ENCODE assay signal across 5 worm cellular contexts in genomic region chrV:10578938-10579337, ce11.
A peak's percentile ranks its signal among the peaks of the same experiment; 100 is the strongest.
TF ChIP-seq lines count a peak whose summit lies in the region.

Gene erh-1, minus strand, starts transcription at chrV:10579141.
Gene lpd-9, plus strand, starts transcription at chrV:10579305.

TF ChIP-seq in whole organism, L1 larva, 84 proteins besides CTCF, POLR2A, EP300 and RAD21 (continues in another document):
- TF ChIP-seq fkh-8 (tag; optimal IDR thresholded peaks at IDR 0.05; lab: Kevin White, UChicago) (peak; percentile 55), sptf-1 (tag; optimal IDR thresholded peaks at IDR 0.05; lab: Kevin White, UChicago) (no peak), dsc-1 (tag; optimal IDR thresholded peaks at IDR 0.05; lab: Kevin White, UChicago) (peak; percentile 88), zag-1 (tag; optimal IDR thresholded peaks at IDR 0.05; lab: Kevin White, UChicago) (no peak), C34B4.2 (tag; optimal IDR thresholded peaks at IDR 0.05; lab: Kevin White, UChicago) (no peak), hpl-2 (GFP tag; optimal IDR thresholded peaks at IDR 0.05; lab: Kevin White, UChicago) (no peak), jun-1 (tag; optimal IDR thresholded peaks at IDR 0.05; lab: Kevin White, UChicago) (peak; percentile 53), lin-13 (GFP tag; optimal IDR thresholded peaks at IDR 0.05; lab: Kevin White, UChicago) (peak; percentile 17), xbp-1 (tag; optimal IDR thresholded peaks at IDR 0.05; lab: Kevin White, UChicago) (peak; percentile 85), blmp-1 (tag; optimal IDR thresholded peaks at IDR 0.05; lab: Kevin White, UChicago) (peak; percentile 67), egl-13 (tag; optimal IDR thresholded peaks at IDR 0.05; lab: Kevin White, UChicago) (peak; percentile 75), lin-15B (tag; optimal IDR thresholded peaks at IDR 0.05; lab: Kevin White, UChicago) (peak; percentile 52), ztf-4 (tag; optimal IDR thresholded peaks at IDR 0.05; lab: Kevin White, UChicago) (no peak), ceh-82 (tag; optimal IDR thresholded peaks at IDR 0.05; lab: Kevin White, UChicago) (peak; percentile 77 to 84 (median 79)), unc-62 (GFP tag; optimal IDR thresholded peaks at IDR 0.05; lab: Kevin White, UChicago) (no peak), aha-1 (tag; optimal IDR thresholded peaks at IDR 0.05; lab: Kevin White, UChicago) (peak; percentile 30), nhr-28 (tag; optimal IDR thresholded peaks at IDR 0.05; lab: Kevin White, UChicago) (no peak), alr-1 (tag; optimal IDR thresholded peaks at IDR 0.05; lab: Kevin White, UChicago; ENCODE audit: borderline replicate concordance) (no peak)

TF ChIP-seq in whole organism, L3 larva, 47 proteins besides CTCF, POLR2A, EP300 and RAD21 (continues in another document):
- TF ChIP-seq mdl-1 (tag; optimal IDR thresholded peaks at IDR 0.05; lab: Kevin White, UChicago) (no peak), ceh-28 (tag; optimal IDR thresholded peaks at IDR 0.05; lab: Kevin White, UChicago) (peak; percentile 41), ztf-4 (tag; optimal IDR thresholded peaks at IDR 0.05; lab: Kevin White, UChicago) (no peak), nhr-43 (tag; optimal IDR thresholded peaks at IDR 0.05; lab: Kevin White, UChicago; ENCODE audit: poor library complexity, severe bottlenecking) (peak; percentile 71), ceh-9 (tag; optimal IDR thresholded peaks at IDR 0.05; lab: Kevin White, UChicago) (no peak), elt-1 (tag; optimal IDR thresholded peaks at IDR 0.05; lab: Kevin White, UChicago) (no peak), nhr-11 (tag; optimal IDR thresholded peaks at IDR 0.05; lab: Kevin White, UChicago) (no peak), ztf-11 (tag; optimal IDR thresholded peaks at IDR 0.05; lab: Kevin White, UChicago) (no peak), aly-2 (tag; optimal IDR thresholded peaks at IDR 0.05; lab: Kevin White, UChicago) (no peak), daf-12 (tag; optimal IDR thresholded peaks at IDR 0.05; lab: Kevin White, UChicago) (no peak), lin-15B (tag; optimal IDR thresholded peaks at IDR 0.05; lab: Kevin White, UChicago) (peak; percentile 72), fkh-10 (GFP tag; optimal IDR thresholded peaks at IDR 0.05; lab: Kevin White, UChicago) (no peak), unc-62 (GFP tag; optimal IDR thresholded peaks at IDR 0.05; lab: Kevin White, UChicago) (no peak), R02D3.7 (tag; optimal IDR thresholded peaks at IDR 0.05; lab: Kevin White, UChicago) (peak; percentile 72), pqm-1 (tag; optimal IDR thresholded peaks at IDR 0.05; lab: Kevin White, UChicago) (peak; percentile 48), egl-5 (tag; optimal IDR thresholded peaks at IDR 0.05; lab: Kevin White, UChicago) (no peak), ceh-82 (tag; optimal IDR thresholded peaks at IDR 0.05; lab: Kevin White, UChicago) (no peak), egl-27 (tag; optimal IDR thresholded peaks at IDR 0.05; lab: Kevin White, UChicago) (no peak), mml-1 (tag; optimal IDR thresholded peaks at IDR 0.05; lab: Kevin White, UChicago) (no peak), jun-1 (tag; optimal IDR thresholded peaks at IDR 0.05; lab: Kevin White, UChicago) (no peak)

TF ChIP-seq in whole organism, early embryonic, 17 proteins besides CTCF, POLR2A, EP300 and RAD21:
- no peak for TF ChIP-seq hmbx-1 (tag; optimal IDR thresholded peaks at IDR 0.05; lab: Kevin White, UChicago)
- TF ChIP-seq ceh-36 (tag; optimal IDR thresholded peaks at IDR 0.05; lab: Kevin White, UChicago) = no peak
- no peak for TF ChIP-seq ama-1 (optimal IDR thresholded peaks at IDR 0.05; lab: Kevin White, UChicago)
- peak; percentile 54 for TF ChIP-seq F13C5.2 (tag; optimal IDR thresholded peaks at IDR 0.05; lab: Kevin White, UChicago)
- TF ChIP-seq hnd-1 (tag; optimal IDR thresholded peaks at IDR 0.05; lab: Kevin White, UChicago) = no peak
- no peak for TF ChIP-seq ceh-13 (GFP tag; optimal IDR thresholded peaks at IDR 0.05; lab: Kevin White, UChicago)
- no peak for TF ChIP-seq tra-4 (tag; optimal IDR thresholded peaks at IDR 0.05; lab: Kevin White, UChicago)
- no peak for TF ChIP-seq flt-1 (GFP tag; IDR thresholded peaks at IDR 0.05; lab: Robert Waterston, UW)
- no peak for TF ChIP-seq aly-1 (tag; optimal IDR thresholded peaks at IDR 0.05; lab: Kevin White, UChicago)
- no peak for TF ChIP-seq tbx-11 (GFP tag; IDR thresholded peaks at IDR 0.05; lab: Robert Waterston, UW)
- 0 out of 2 replicates have a peak, but pooled peaks have one; percentile 31 for TF ChIP-seq tbx-37 (GFP tag; conservative IDR thresholded peaks at IDR 0.05; lab: Robert Waterston, UW)
- TF ChIP-seq scrt-1 (GFP tag; IDR thresholded peaks at IDR 0.05; lab: Robert Waterston, UW) = no peak
- TF ChIP-seq B0310.2 (tag; optimal IDR thresholded peaks at IDR 0.05; lab: Kevin White, UChicago) = no peak
- no peak for TF ChIP-seq hmg-4 (GFP tag; optimal IDR thresholded peaks at IDR 0.05; lab: Kevin White, UChicago)
- TF ChIP-seq ets-7 (tag; optimal IDR thresholded peaks at IDR 0.05; lab: Kevin White, UChicago) = no peak
- no peak for TF ChIP-seq pes-1 (GFP tag; IDR thresholded peaks at IDR 0.05; lab: Robert Waterston, UW)

TF ChIP-seq in whole organism, midembryonic, 9 proteins besides CTCF, POLR2A, EP300 and RAD21:
- TF ChIP-seq ref-1 (GFP tag; conservative IDR thresholded peaks at IDR 0.05; lab: Robert Waterston, UW) = no peak
- TF ChIP-seq flt-1 (GFP tag; IDR thresholded peaks at IDR 0.05; lab: Robert Waterston, UW) = no peak
- TF ChIP-seq klf-2 (GFP tag; conservative IDR thresholded peaks at IDR 0.05; lab: Robert Waterston, UW) = no peak
- no peak for TF ChIP-seq T22C8.4 (GFP tag; IDR thresholded peaks at IDR 0.05; lab: Robert Waterston, UW)
- no peak for TF ChIP-seq tab-1 (GFP tag; IDR thresholded peaks at IDR 0.05; lab: Robert Waterston, UW)
- TF ChIP-seq ztf-23 (GFP tag; IDR thresholded peaks at IDR 0.05; lab: Robert Waterston, UW) = 0 out of 2 replicates have a peak, but pooled peaks have one; percentile 45
- no peak for TF ChIP-seq ztf-29 (GFP tag; IDR thresholded peaks at IDR 0.05; lab: Robert Waterston, UW)
- TF ChIP-seq med-1 (GFP tag; optimal IDR thresholded peaks at IDR 0.05; lab: Kevin White, UChicago; ENCODE audit: insufficient read depth) = peak; percentile 33
- no peak for TF ChIP-seq cog-1 (tag; optimal IDR thresholded peaks at IDR 0.05; lab: Kevin White, UChicago)

TF ChIP-seq in whole organism, young adult, 124 proteins besides CTCF, POLR2A, EP300 and RAD21 (continues in another document):
- TF ChIP-seq ztf-25 (GFP tag; IDR thresholded peaks at IDR 0.05; lab: Robert Waterston, UW) (no peak), egl-44 (GFP tag; IDR thresholded peaks at IDR 0.05; lab: Robert Waterston, UW) (no peak), lin-54 (GFP tag; optimal IDR thresholded peaks at IDR 0.05; lab: Kevin White, UChicago) (peak; percentile 84), hrde-1 (tag; optimal IDR thresholded peaks at IDR 0.05; lab: Kevin White, UChicago; ENCODE audit: borderline replicate concordance) (peak; percentile 1), chd-7 (tag; optimal IDR thresholded peaks at IDR 0.05; lab: Kevin White, UChicago) (no peak), sea-2 (GFP tag; IDR thresholded peaks at IDR 0.05; lab: Robert Waterston, UW) (no peak), cebp-1 (GFP tag; IDR thresholded peaks at IDR 0.05; lab: Robert Waterston, UW) (no peak), cebp-1 (tag; optimal IDR thresholded peaks at IDR 0.05; lab: Kevin White, UChicago) (no peak), snpc-4 (GFP tag; optimal IDR thresholded peaks at IDR 0.05; lab: Kevin White, UChicago) (peak; percentile 19), snpc-4 (tag; optimal IDR thresholded peaks at IDR 0.05; lab: Kevin White, UChicago) (peak in 2 of 4 experiments; percentile 47 to 63), madf-3 (GFP tag; IDR thresholded peaks at IDR 0.05; lab: Robert Waterston, UW) (peak; percentile 77; the same call in 1 of the 2 replicates), ztf-6 (GFP tag; IDR thresholded peaks at IDR 0.05; lab: Robert Waterston, UW) (no peak), snpc-3.4 (tag; optimal IDR thresholded peaks at IDR 0.05; lab: Kevin White, UChicago) (peak; percentile 73), D2030.7 (GFP tag; IDR thresholded peaks at IDR 0.05; lab: Robert Waterston, UW) (peak; percentile 43; the same call in 1 of the 2 replicates), T26A5.8 (tag; optimal IDR thresholded peaks at IDR 0.05; lab: Kevin White, UChicago) (no peak), Y79H2A.3 (GFP tag; conservative IDR thresholded peaks at IDR 0.05; lab: Robert Waterston, UW) (no peak), Y53F4B.3 (GFP tag; IDR thresholded peaks at IDR 0.05; lab: Robert Waterston, UW) (no peak), mel-28 (tag; optimal IDR thresholded peaks at IDR 0.05; lab: Kevin White, UChicago; ENCODE audit: borderline replicate concordance) (no peak), F57A8.1 (GFP tag; optimal IDR thresholded peaks at IDR 0.05; lab: Kevin White, UChicago) (no peak), ceh-91 (GFP tag; IDR thresholded peaks at IDR 0.05; lab: Robert Waterston, UW) (no peak), ets-4 (GFP tag; optimal IDR thresholded peaks at IDR 0.05; lab: Kevin White, UChicago) (no peak), Y67H2A.10 (GFP tag; conservative IDR thresholded peaks at IDR 0.05; lab: Robert Waterston, UW) (no peak), sptf-2 (GFP tag; optimal IDR thresholded peaks at IDR 0.05; lab: Kevin White, UChicago) (no peak), F22D6.2 (tag; optimal IDR thresholded peaks at IDR 0.05; lab: Kevin White, UChicago) (peak; percentile 34), let-607 (tag; optimal IDR thresholded peaks at IDR 0.05; lab: Kevin White, UChicago) (peak; percentile 38 to 78), dpff-1 (tag; optimal IDR thresholded peaks at IDR 0.05; lab: Kevin White, UChicago) (no peak), ama-1 (optimal IDR thresholded peaks at IDR 0.05; lab: Kevin White, UChicago) (no peak), ama-1 (GFP tag; optimal IDR thresholded peaks at IDR 0.05; lab: Kevin White, UChicago) (no peak), aptf-3 (GFP tag; IDR thresholded peaks at IDR 0.05; lab: Robert Waterston, UW) (no peak), nhr-27 (tag; optimal IDR thresholded peaks at IDR 0.05; lab: Kevin White, UChicago) (no peak), egrh-3 (GFP tag; IDR thresholded peaks at IDR 0.05; lab: Robert Waterston, UW) (no peak), ztf-28 (GFP tag; IDR thresholded peaks at IDR 0.05; lab: Robert Waterston, UW) (no peak), ztf-26 (tag; optimal IDR thresholded peaks at IDR 0.05; lab: Kevin White, UChicago) (no peak), ztf-18 (tag; optimal IDR thresholded peaks at IDR 0.05; lab: Kevin White, UChicago) (peak; percentile 98), lin-35 (GFP tag; optimal IDR thresholded peaks at IDR 0.05; lab: Kevin White, UChicago) (peak in 1 of 3 experiments; percentile 84), mes-4 (tag; optimal IDR thresholded peaks at IDR 0.05; lab: Kevin White, UChicago) (no peak), F23B12.7 (tag; optimal IDR thresholded peaks at IDR 0.05; lab: Kevin White, UChicago; ENCODE audit: insufficient read depth) (peak; percentile 13), nfyb-1 (GFP tag; IDR thresholded peaks at IDR 0.05; lab: Robert Waterston, UW) (peak; percentile 74), dox-1 (GFP tag; IDR thresholded peaks at IDR 0.05; lab: Robert Waterston, UW) (peak; percentile 83; the same call in 1 of the 2 replicates)

Comparison
In these comparisons a context has a peak if more than half of its experiments do, and no peak if none do; other contexts are left out.
1. Of the 8 proteins assayed by ChIP-seq in both whole organism, young adult and whole organism, L1 larva: peak only in whole organism, young adult: none; only in whole organism, L1 larva: dpl-1, nhr-90 and unc-130; in both: efl-1 and snpc-4; in neither: 2; mixed calls (peak in some experiments, not most) for 1.